Fruit fly (Drosophila melanogaster) S2 (cell line): Measurements from ENCODE around the gene Aos1.

Experiments used
- CG8478 ChIP-seq: fragments of >200 bp; optimal IDR thresholded peaks from 2 replicates; lab custom pipeline; 2018
- CTCF ChIP-seq, 2 experiments: fragments of >200 bp; optimal IDR thresholded peaks; 2 replicates each; lab custom pipeline; 2018

Gene Aos1

DNA sequence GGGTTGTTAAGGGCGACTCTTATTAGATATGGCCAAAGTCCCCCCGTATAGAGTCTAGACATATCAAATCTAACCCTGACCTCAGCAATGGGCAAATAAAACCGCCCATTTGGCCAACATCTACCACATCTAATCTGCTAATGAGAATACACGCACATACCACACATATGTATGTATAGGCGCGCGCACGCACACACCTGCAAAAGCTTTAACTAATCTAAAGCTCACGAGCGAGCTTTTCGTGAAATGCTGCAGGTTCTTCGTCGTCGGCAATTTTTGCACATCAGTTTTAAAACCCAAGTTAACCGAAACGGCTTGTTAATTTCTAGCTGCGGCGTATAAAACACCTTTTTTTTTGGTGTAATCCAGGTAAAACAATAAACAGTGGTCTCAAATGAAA lies 10.1 kb upstream of the Aos1 start:
- TF ChIP-seq CTCF (optimal IDR thresholded peaks at IDR 0.05; lab: Kevin White, UChicago), result no peak
- no peak for TF ChIP-seq CG8478 (lab: Kevin White, UChicago)

DNA sequence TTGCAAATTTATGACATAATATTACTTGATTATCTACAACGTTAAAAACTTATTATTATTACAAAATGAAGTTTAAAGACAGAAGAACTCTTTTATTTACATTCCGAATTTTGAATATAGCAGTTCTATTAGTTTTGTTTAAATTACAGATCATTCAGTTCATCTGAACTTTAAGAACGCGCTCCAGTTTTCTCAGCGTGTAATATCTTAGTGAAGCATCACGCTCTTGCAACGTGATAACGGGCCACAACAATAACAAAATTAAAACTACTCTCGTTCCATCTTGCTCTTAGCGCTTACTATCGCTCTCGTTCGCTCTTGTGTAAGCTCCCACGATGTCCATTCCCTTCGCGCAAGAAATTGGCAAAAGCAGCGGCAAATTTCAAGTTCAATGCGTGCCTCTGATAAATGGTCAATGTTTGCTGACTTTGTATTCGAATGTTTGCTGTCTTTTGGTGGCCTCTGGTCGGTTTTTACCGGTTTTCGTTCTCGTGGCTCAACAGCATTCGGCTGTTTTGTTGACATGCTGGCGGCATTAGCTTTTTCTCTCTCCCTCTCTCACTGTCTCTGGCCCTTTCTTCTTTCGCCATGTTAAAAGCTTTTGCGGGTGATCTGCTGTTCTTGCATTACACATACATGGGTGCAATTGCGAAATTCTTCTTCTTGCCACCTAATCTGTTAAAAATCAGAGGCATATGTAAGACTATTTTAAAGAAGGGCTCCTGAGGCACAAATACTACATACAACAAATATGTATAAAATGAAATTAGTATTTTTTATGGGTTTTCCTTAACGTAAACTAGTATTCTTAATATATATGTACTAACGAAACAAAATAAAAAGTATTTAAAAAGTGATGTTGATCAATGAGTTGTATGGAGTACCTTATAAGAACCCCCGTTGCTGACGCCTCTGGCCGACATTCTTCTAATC lies 9.2 kb upstream of the Aos1 start:
- TF ChIP-seq CTCF (optimal IDR thresholded peaks at IDR 0.05; lab: Kevin White, UChicago), result no peak
- TF ChIP-seq CG8478 (lab: Kevin White, UChicago), result no peak

DNA sequence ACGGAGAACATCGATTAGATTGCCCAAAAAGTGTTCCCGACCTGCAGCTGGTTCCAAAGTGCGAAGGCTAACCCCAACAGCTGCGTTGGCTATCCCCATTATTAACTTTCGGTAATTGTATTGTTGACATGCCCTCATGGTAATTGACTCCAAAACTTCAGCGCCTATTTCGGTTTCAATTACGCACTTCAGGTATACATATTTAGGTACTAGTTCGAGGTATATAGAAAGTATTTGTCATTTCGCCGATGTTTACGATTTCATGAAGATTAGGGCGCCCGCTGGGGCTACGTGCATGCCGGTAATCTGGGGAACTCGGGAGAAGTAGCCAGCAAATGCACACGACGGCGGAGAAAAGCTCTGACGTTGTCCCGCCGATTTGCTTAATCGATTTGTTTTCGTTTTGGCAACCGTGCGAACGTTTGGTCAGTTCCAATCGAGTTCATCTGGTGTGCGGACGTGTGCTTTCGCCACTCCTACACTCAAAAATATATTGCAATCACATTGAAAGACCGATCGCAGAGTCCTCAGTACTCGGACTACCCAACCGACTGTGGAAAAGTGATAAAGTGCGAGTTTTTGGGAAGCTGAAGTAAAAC lies 7.5 kb upstream of the Aos1 start:
- TF ChIP-seq CG8478 (lab: Kevin White, UChicago) (no peak), CTCF (optimal IDR thresholded peaks at IDR 0.05; lab: Kevin White, UChicago) (no peak)

DNA sequence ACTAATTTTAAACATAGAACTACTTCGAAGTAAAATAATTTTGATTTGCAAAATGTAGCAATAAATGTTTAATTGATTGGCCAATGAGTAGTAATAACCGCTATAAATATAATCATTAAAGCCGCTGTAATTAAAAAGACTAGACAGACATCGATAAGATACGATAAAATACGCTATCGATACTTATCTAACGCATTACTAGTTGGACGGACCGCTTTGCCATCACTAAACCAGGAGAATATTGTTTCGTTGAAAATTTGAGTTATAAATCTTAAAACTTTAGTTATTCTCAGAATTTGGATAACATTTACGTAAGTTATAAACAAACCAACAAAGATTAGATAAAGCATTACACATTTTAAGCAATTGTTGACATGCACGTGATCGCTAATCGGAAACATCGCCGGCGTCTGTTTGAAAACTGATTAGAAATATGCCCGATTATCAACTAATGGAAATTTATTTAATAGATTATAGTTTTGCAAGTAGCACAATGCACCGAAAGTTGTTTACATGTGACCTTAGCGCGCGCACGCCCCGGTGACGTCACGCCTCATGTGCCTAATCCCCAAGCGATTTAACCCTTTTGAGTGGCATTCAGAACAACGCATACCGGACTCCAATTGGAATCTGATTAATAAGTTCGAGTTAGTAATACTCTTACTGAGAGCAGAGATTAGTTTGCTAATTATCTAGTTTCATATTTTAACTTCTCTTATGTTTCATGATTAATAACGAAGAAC lies 6.0 kb upstream of the Aos1 start, which contains the start of gene Desat1:
TSS of gene Desat1 (plus strand) at position 200 of the 743 bp plus-strand sequence.
- TF ChIP-seq CG8478 (lab: Kevin White, UChicago), result no peak
- peak in 1 of 2 experiments; percentile 5 for TF ChIP-seq CTCF (optimal IDR thresholded peaks at IDR 0.05; lab: Kevin White, UChicago)

DNA sequence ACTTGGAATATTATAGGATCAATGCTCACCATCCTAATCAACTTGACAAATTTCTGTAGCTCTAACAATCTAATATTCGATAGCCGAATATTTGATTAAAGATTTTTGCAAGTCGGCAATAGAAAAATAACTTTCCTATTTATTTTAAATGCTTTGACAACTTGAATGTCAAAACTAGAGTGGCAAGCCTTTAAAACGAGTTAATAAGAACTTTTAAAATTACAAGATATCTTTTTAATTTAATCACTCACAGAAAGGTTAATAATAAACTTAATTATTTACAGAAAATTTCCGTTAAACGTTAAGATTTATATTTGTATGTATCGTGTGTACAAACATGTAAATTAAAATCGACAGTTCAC lies 5.4 kb upstream of the Aos1 start, which contains the start of the genes CG17207 and CG46427:
TSS of gene CG17207 (minus strand) at position 101 of the 362 bp plus-strand sequence.
TSS of gene CG46427 (minus strand) at position 101 of the 362 bp plus-strand sequence.
- TF ChIP-seq CG8478 (lab: Kevin White, UChicago), result no peak

DNA sequence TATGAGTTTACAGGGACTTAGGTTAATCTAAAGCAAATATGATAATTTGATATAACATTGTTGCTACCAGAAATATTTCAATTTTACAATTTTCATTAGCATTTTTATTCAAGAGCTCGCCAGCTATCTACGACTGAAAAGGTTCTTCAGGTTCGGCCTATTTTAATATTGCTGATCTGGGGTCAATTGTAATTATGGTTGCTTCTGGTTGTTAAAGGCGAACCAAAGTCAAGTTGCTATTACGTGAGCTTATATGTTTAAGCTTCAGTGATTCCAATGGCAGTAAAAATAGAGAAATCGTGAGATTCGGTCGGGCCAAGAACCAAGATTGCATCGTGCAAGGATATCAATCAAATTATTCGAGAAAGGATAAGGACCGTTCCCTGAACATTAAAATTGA lies 2.3 kb upstream of the Aos1 start, which contains the start of gene Desat2:
TSS of gene Desat2 (plus strand) at position 301 of the 400 bp plus-strand sequence.
- TF ChIP-seq CG8478 (lab: Kevin White, UChicago) (no peak), CTCF (optimal IDR thresholded peaks at IDR 0.05; lab: Kevin White, UChicago) (no peak)

DNA sequence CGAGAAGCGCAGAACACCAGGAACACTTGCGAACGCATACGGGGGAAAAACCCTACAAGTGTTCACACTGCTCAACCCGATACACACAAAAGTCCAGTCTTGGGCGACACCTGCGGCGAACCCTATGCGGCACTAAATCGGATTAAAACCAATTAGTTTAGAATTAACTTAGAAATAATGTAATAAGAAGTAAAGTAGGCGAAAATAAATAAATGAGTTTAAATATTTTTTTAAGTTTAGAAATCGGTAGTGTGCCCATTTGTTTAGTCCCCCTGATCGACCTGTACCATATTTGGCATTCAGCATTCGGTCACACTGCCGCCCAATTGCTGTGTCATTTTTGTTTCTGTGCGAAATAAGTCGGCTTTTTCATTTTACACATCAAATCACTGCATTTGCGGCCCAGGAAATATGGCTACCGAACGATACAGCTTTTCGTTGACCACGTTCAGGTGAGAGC lies 2.6 kb downstream of the Aos1 start, which contains the start of gene Prosalpha2:
TSS of gene Prosalpha2 (plus strand) at position 292 of the 460 bp plus-strand sequence.
- TF ChIP-seq CTCF (optimal IDR thresholded peaks at IDR 0.05; lab: Kevin White, UChicago) (no peak), CG8478 (lab: Kevin White, UChicago) (no peak)

DNA sequence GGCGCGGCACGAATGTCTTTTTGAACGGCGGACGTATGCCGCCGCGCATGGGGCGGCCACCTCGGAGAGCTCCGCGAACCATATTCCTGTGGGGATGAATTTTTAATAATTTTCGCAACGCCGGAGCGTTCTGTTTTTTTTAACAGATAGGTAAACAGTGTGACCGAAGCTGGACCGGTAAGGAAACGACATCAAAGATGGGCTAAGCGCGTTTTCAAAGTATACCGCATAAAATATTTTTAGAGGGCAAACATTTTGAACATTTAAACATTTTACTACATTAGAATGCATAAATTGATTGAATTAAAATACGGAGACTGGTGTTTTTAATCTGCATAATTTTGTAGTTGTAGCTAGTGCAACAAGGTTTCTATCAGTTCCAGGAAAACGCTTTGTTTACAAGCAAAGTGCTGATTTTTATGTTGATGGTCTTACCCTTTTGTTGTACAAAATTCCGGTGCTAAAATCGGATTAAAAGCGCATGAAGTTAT lies 4.5 kb downstream of the Aos1 start, which contains the start of the genes CG5641 and CG5245:
TSS of gene CG5641 (minus strand) at position 163 of the 491 bp plus-strand sequence.
TSS of gene CG5245 (plus strand) at position 441 of the 491 bp plus-strand sequence.
- TF ChIP-seq CG8478 (lab: Kevin White, UChicago), result no peak
- TF ChIP-seq CTCF (optimal IDR thresholded peaks at IDR 0.05; lab: Kevin White, UChicago), result no peak

DNA sequence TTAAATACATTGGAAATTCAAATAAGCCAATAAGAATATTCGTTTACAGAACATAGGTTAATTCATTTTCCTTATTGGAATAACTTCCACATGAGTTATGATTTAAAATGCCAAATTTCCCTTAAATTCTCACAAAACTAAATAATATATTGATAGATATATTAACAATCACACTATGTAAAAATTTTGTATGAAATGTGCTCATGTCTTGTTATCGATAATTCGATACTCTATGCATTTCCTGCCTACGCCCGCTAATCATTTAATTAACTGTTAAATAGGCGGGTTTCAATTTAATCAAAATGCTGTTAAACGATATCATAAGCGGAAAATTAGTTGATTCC lies 7.3 kb downstream of the Aos1 start, which contains the start of gene NANS:
TSS of gene NANS (plus strand) at position 269 of the 344 bp plus-strand sequence.
- no peak for TF ChIP-seq CTCF (optimal IDR thresholded peaks at IDR 0.05; lab: Kevin White, UChicago)
- TF ChIP-seq CG8478 (lab: Kevin White, UChicago), result no peak

DNA sequence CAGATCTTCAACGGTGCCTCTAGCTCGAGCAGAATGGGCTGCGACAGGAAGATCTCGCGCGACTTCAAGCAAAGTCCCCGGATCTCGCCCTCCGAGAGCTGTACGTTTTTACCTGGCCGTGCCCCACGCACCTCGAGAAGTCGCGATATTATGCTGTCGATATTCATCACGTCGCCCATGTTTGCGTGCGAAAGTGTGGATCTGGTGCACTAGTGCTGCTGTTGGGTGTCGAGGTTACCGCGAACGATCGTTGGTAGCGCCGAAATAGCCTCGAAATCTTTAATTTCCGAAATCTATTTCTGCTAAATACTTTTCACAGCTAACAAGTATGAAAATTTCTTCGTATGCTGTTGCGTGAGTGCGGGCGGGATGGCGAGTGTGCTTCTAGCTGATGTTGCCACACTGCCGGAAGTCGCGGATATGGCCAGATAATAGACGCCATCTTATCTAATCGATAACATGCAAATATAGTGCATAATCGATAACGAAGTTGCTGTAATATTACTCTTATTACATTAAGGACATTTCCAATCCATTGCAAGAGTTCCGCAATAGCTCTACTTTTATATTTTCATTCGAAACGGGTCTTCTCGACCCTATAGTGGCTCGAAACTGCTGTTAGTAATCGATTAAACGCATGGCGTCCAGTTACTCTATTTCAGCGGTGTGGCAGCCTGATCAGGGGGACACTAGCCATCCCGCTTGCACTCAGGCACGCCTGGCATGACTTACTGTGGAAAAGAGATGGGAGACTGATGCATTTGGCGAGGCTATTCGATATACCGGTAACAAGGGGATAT lies 7.9 kb downstream of the Aos1 start, which contains the start of gene Pp1-87B:
TSS of gene Pp1-87B (minus strand) at position 408 of the 800 bp plus-strand sequence.
- TF ChIP-seq CG8478 (lab: Kevin White, UChicago) (no peak), CTCF (optimal IDR thresholded peaks at IDR 0.05; lab: Kevin White, UChicago) (peak in 1 of 2 experiments; percentile 12)

DNA sequence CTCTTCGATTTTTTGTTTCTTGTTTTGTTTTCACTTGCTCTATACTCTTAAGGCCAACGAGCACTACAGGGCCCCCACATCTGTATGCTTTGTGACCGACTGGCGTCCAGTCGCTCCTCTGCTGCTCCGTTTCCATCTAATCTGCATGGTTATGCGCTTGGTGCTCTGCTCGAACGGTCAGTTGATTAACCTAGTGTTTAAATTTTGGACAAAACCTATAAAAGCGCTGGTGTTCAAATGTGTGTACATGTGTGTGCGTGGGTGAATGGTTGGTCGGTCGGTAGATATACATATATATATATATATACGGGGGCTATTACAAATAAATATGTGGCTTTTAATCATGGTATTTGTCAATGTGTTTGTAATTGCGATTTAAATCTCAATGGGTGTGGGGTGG lies 9.6 kb downstream of the Aos1 start:
- TF ChIP-seq CG8478 (lab: Kevin White, UChicago) (no peak), CTCF (optimal IDR thresholded peaks at IDR 0.05; lab: Kevin White, UChicago) (no peak)

DNA sequence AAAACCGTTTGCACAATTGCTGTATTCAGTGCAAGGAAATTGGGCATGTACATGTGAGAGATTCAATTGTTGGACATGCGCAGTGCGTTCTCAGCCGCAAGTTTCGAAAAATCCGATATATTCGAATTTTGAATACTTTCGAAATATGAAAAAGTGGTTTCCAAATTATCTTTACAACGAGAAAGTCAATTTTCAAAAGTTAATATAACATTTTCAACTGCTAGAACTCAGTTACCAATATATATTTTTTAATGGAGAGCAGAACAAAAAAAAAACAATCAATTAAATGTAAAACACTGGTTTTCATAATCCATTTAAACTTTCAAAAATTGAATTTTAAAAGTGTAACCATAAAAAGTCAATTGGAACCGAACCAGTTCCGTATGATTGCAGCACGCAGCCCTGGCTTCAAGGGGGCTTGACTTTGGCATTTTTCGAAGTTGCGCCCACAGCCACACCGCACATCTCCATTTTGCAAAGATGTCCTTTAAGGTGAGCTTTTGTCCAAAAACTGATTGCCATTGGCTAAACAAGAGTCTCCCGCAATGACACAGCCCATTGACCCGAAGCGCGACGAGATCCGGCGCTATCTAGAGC lies 11.1 kb downstream of the Aos1 start, which contains the start of the genes Scgbeta and CG17202:
TSS of gene Scgbeta (minus strand) at position 51 of the 597 bp plus-strand sequence.
TSS of gene CG17202 (plus strand) at position 390 of the 597 bp plus-strand sequence.
- no peak for TF ChIP-seq CG8478 (lab: Kevin White, UChicago)
- TF ChIP-seq CTCF (optimal IDR thresholded peaks at IDR 0.05; lab: Kevin White, UChicago), result peak; percentile 20 to 23
